Fruit fly (Drosophila melanogaster) whole organism, embryonic: ENCODE measurements around the gene BNIP3.
A peak's percentile ranks its signal among the peaks of the same experiment; 100 is the strongest.

Experiments used
- Bdp1 ChIP-seq: fragments of 200-800 bp; sonication (Bioruptor generic); optimal IDR thresholded peaks from 3 replicates; lab custom pipeline; 2016; ENCODE audit warnings: missing biosample characterization, missing genetic modification characterization
- BtbVII ChIP-seq: fragments of 200-800 bp; sonication (Bioruptor generic); optimal IDR thresholded peaks from 3 replicates; lab custom pipeline; 2017; ENCODE audit warnings: missing biosample characterization, mild to moderate bottlenecking, missing genetic modification characterization
- CG10321 ChIP-seq: fragments of 200-800 bp; sonication (Bioruptor generic); IDR thresholded peaks from 2 replicates; pipeline ENCODE4 v1.3.6; 2022; ENCODE audit warnings: missing biosample characterization, missing genetic modification characterization
- CG10431 ChIP-seq: fragments of 200-800 bp; sonication (Bioruptor generic); optimal IDR thresholded peaks from 3 replicates; lab custom pipeline; 2018; ENCODE audit warnings: missing biosample characterization, mild to moderate bottlenecking, missing genetic modification characterization
- CG12104 ChIP-seq: fragments of 200-800 bp; sonication (Bioruptor generic); optimal IDR thresholded peaks from 3 replicates; lab custom pipeline; 2016; ENCODE audit warnings: missing biosample characterization, missing genetic modification characterization
- CG12391 ChIP-seq: fragments of 200-800 bp; sonication (Bioruptor generic); optimal IDR thresholded peaks from 3 replicates; lab custom pipeline; 2018; ENCODE audit warnings: missing biosample characterization, mild to moderate bottlenecking, missing genetic modification characterization, moderate library complexity
- CG14014 ChIP-seq: fragments of 200-800 bp; sonication (Bioruptor generic); IDR thresholded peaks from 2 replicates; pipeline ENCODE4 v1.3.6; 2022; ENCODE audit warnings: missing biosample characterization, missing genetic modification characterization
- CG14710 ChIP-seq: fragments of 200-800 bp; sonication (Bioruptor generic); optimal IDR thresholded peaks from 3 replicates; lab custom pipeline; 2019; ENCODE audit warnings: missing biosample characterization, mild to moderate bottlenecking, missing genetic modification characterization, moderate library complexity
- CG15269 ChIP-seq: fragments of 200-800 bp; sonication (Bioruptor generic); optimal IDR thresholded peaks from 2 replicates; lab custom pipeline; 2018; ENCODE audit warnings: missing biosample characterization, mild to moderate bottlenecking, missing genetic modification characterization, moderate library complexity
- CG15601 ChIP-seq: fragments of 200-800 bp; sonication (Bioruptor generic); optimal IDR thresholded peaks from 3 replicates; lab custom pipeline; 2019; ENCODE audit warnings: missing biosample characterization, mild to moderate bottlenecking, missing genetic modification characterization, moderate library complexity
- CG1603 ChIP-seq: fragments of 200-800 bp; sonication (Bioruptor generic); optimal IDR thresholded peaks from 2 replicates; lab custom pipeline; 2019; ENCODE audit warnings: missing biosample characterization, mild to moderate bottlenecking, missing genetic modification characterization, moderate library complexity
- CG16813 ChIP-seq: fragments of 200-800 bp; sonication (Bioruptor generic); IDR thresholded peaks from 3 replicates; pipeline ENCODE4 v1.3.6; 2022; ENCODE audit warnings: missing biosample characterization, missing genetic modification characterization; ENCODE audit not compliant: partially characterized antibody
- CG17829 ChIP-seq: fragments of 200-800 bp; optimal IDR thresholded peaks from 2 replicates; lab custom pipeline; 2019; ENCODE audit warnings: missing biosample characterization, mild to moderate bottlenecking, missing genetic modification characterization, moderate library complexity
- CG18764 ChIP-seq: fragments of 200-800 bp; sonication (Bioruptor generic); optimal IDR thresholded peaks from 3 replicates; lab custom pipeline; 2016; ENCODE audit warnings: missing biosample characterization, missing genetic modification characterization
- CG2129 ChIP-seq: fragments of 200-800 bp; sonication (Bioruptor generic); IDR thresholded peaks from 2 replicates; pipeline ENCODE4 v1.3.6; 2022; ENCODE audit warnings: missing biosample characterization, missing genetic modification characterization; ENCODE audit not compliant: partially characterized antibody
- CG33213 ChIP-seq: fragments of 200-800 bp; sonication (Bioruptor generic); optimal IDR thresholded peaks from 3 replicates; lab custom pipeline; 2016; ENCODE audit warnings: missing biosample characterization, missing genetic modification characterization
- CG4328 ChIP-seq: fragments of 200-800 bp; sonication (Bioruptor generic); optimal IDR thresholded peaks from 3 replicates; lab custom pipeline; 2017; ENCODE audit warnings: missing biosample characterization, missing genetic modification reagents, missing genetic modification characterization
- CG8281 ChIP-seq: fragments of 200-800 bp; sonication (Bioruptor generic); optimal IDR thresholded peaks from 2 replicates; lab custom pipeline; 2018; ENCODE audit warnings: missing biosample characterization, mild to moderate bottlenecking, missing genetic modification characterization, moderate library complexity
- CoRest ChIP-seq: fragments of 200-800 bp; sonication (Bioruptor generic); optimal IDR thresholded peaks from 3 replicates; lab custom pipeline; 2018; ENCODE audit warnings: missing biosample characterization, mild to moderate bottlenecking, missing genetic modification characterization, moderate library complexity
- Dip2 ChIP-seq: fragments of 200-800 bp; sonication (Bioruptor generic); IDR thresholded peaks from 2 replicates; pipeline ENCODE4 v1.3.6; 2022; ENCODE audit warnings: missing biosample characterization, missing genetic modification characterization
- Doc2 ChIP-seq: fragments of 200-800 bp; sonication (Bioruptor generic); IDR thresholded peaks from 2 replicates; pipeline ENCODE4 v1.3.6; 2022; ENCODE audit warnings: missing biosample characterization, missing genetic modification characterization
- Drgx ChIP-seq: fragments of 200-800 bp; sonication (Bioruptor generic); IDR thresholded peaks from 2 replicates; pipeline ENCODE4 v1.3.6; 2022; ENCODE audit warnings: missing biosample characterization, missing genetic modification characterization
- H15 ChIP-seq: fragments of 200-800 bp; sonication (Bioruptor generic); IDR thresholded peaks from 3 replicates; pipeline ENCODE4 v1.3.6; 2022; ENCODE audit warnings: missing biosample characterization, missing genetic modification characterization
- Hmr ChIP-seq: fragments of 200-800 bp; sonication (Bioruptor generic); optimal IDR thresholded peaks from 3 replicates; lab custom pipeline; 2017; ENCODE audit warnings: mild to moderate bottlenecking, missing biosample characterization, missing genetic modification reagents, missing genetic modification characterization
- Hr78 ChIP-seq, 2 experiments: fragments of 200-800 bp in 1 of 2; fragments of >200 bp in 1 of 2; sonication (Bioruptor generic) in 1 of 2; optimal IDR thresholded peaks; 2 replicates each; lab custom pipeline; 2017 to 2019; ENCODE audit warnings: missing biosample characterization in 2 of 2, missing genetic modification characterization in 2 of 2, mild to moderate bottlenecking in 1 of 2, moderate library complexity in 1 of 2
- Mad ChIP-seq: fragments of 200-800 bp; sonication (Bioruptor generic); optimal IDR thresholded peaks from 2 replicates; lab custom pipeline; 2016; ENCODE audit warnings: missing biosample characterization, missing genetic modification characterization
- PHDP ChIP-seq: fragments of 200-800 bp; sonication (Bioruptor generic); optimal IDR thresholded peaks from 3 replicates; lab custom pipeline; 2018; ENCODE audit warnings: missing biosample characterization, mild to moderate bottlenecking, missing genetic modification characterization, moderate library complexity
- Rx ChIP-seq: fragments of 200-800 bp; sonication (Bioruptor generic); IDR thresholded peaks from 2 replicates; pipeline ENCODE4 v1.3.6; 2022; ENCODE audit warnings: missing biosample characterization, missing genetic modification characterization
- Ssrp ChIP-seq: fragments of 200-800 bp; sonication (Bioruptor generic); optimal IDR thresholded peaks from 2 replicates; lab custom pipeline; 2018; ENCODE audit warnings: missing biosample characterization, mild to moderate bottlenecking, missing genetic modification characterization, moderate library complexity
- TFAM ChIP-seq: fragments of 200-800 bp; sonication (Bioruptor generic); optimal IDR thresholded peaks from 2 replicates; lab custom pipeline; 2017; ENCODE audit warnings: missing biosample characterization, missing genetic modification characterization, inconsistent platforms
- Taf1 ChIP-seq: fragments of 200-800 bp; sonication (Bioruptor generic); IDR thresholded peaks from 2 replicates; pipeline ENCODE4 v1.3.6; 2022; ENCODE audit warnings: missing biosample characterization, missing genetic modification characterization
- Tbp ChIP-seq: fragments of >200 bp; optimal IDR thresholded peaks from 2 replicates; lab custom pipeline; 2018; ENCODE audit warnings: missing biosample characterization, missing genetic modification characterization
- Xbp1 ChIP-seq: fragments of 200-800 bp; sonication (Bioruptor generic); optimal IDR thresholded peaks from 3 replicates; lab custom pipeline; 2016; ENCODE audit warnings: missing biosample characterization, mild to moderate bottlenecking, missing genetic modification characterization
- abd-A ChIP-seq: fragments of 200-800 bp; sonication (Bioruptor generic); optimal IDR thresholded peaks from 3 replicates; lab custom pipeline; 2019; ENCODE audit warnings: missing biosample characterization, mild to moderate bottlenecking, missing genetic modification characterization, moderate library complexity
- ara ChIP-seq: fragments of 200-800 bp; sonication (Bioruptor generic); IDR thresholded peaks from 2 replicates; pipeline ENCODE4 v1.3.6; 2022; ENCODE audit warnings: missing biosample characterization, missing genetic modification characterization
- bcd ChIP-seq: fragments of 200-800 bp; sonication (Bioruptor generic); optimal IDR thresholded peaks from 2 replicates; lab custom pipeline; 2017; ENCODE audit warnings: missing biosample characterization, mild to moderate bottlenecking, missing genetic modification characterization
- br ChIP-seq: fragments of >200 bp; optimal IDR thresholded peaks from 2 replicates; lab custom pipeline; 2017
- croc ChIP-seq: fragments of 200-800 bp; sonication (Bioruptor generic); conservative IDR thresholded peaks from 3 replicates; pipeline ENCODE4 v1.3.6; 2022; ENCODE audit warnings: missing biosample characterization, missing genetic modification characterization
- crol ChIP-seq: fragments of 200-800 bp; sonication (Bioruptor generic); IDR thresholded peaks from 2 replicates; pipeline ENCODE4 v1.3.6; 2022; ENCODE audit warnings: missing biosample characterization, missing genetic modification characterization
- dimm ChIP-seq: fragments of 200-800 bp; sonication (Bioruptor generic); IDR thresholded peaks from 2 replicates; pipeline ENCODE4 v1.3.6; 2022; ENCODE audit warnings: missing biosample characterization, missing genetic modification characterization
- fd102C ChIP-seq: fragments of 200-800 bp; sonication (Bioruptor generic); optimal IDR thresholded peaks from 2 replicates; lab custom pipeline; 2018; ENCODE audit warnings: missing biosample characterization, mild to moderate bottlenecking, missing genetic modification characterization, moderate library complexity
- fd3F ChIP-seq: fragments of 200-800 bp; sonication (Bioruptor generic); optimal IDR thresholded peaks from 2 replicates; lab custom pipeline; 2018; ENCODE audit warnings: missing biosample characterization, mild to moderate bottlenecking, missing genetic modification characterization, moderate library complexity
- gem ChIP-seq: fragments of 200-800 bp; sonication (Bioruptor generic); optimal IDR thresholded peaks from 2 replicates; lab custom pipeline; 2019; ENCODE audit warnings: missing biosample characterization, mild to moderate bottlenecking, missing genetic modification characterization, moderate library complexity
- lab ChIP-seq: fragments of 200-800 bp; sonication (Bioruptor generic); optimal IDR thresholded peaks from 3 replicates; lab custom pipeline; 2017; ENCODE audit warnings: missing biosample characterization, missing genetic modification characterization, mild to moderate bottlenecking, moderate library complexity, missing genetic modification reagents
- mirr ChIP-seq: fragments of 200-800 bp; sonication (Bioruptor generic); optimal IDR thresholded peaks from 3 replicates; lab custom pipeline; 2018; ENCODE audit warnings: missing biosample characterization, mild to moderate bottlenecking, missing genetic modification characterization
- nerfin-2 ChIP-seq: fragments of 200-800 bp; sonication (Bioruptor generic); IDR thresholded peaks from 2 replicates; pipeline ENCODE4 v1.3.6; 2022; ENCODE audit warnings: missing biosample characterization, missing genetic modification characterization; ENCODE audit not compliant: partially characterized antibody
- pros ChIP-seq: fragments of 200-800 bp; sonication (Bioruptor generic); optimal IDR thresholded peaks from 3 replicates; lab custom pipeline; 2019; ENCODE audit warnings: missing biosample characterization, mild to moderate bottlenecking, missing genetic modification characterization, moderate library complexity
- stc ChIP-seq: fragments of 200-800 bp; sonication (Bioruptor generic); IDR thresholded peaks from 2 replicates; pipeline ENCODE4 v1.3.6; 2022; ENCODE audit warnings: missing biosample characterization, missing genetic modification characterization
- trem ChIP-seq: fragments of 200-800 bp; optimal IDR thresholded peaks from 3 replicates; lab custom pipeline; 2019; ENCODE audit warnings: missing biosample characterization, mild to moderate bottlenecking, missing genetic modification characterization, moderate library complexity
- tup ChIP-seq: fragments of 200-800 bp; sonication (Bioruptor generic); optimal IDR thresholded peaks from 2 replicates; lab custom pipeline; 2016; ENCODE audit warnings: missing biosample characterization, mild to moderate bottlenecking, missing genetic modification characterization, moderate library complexity

The BNIP3 gene

dm6 chr3L:20470991-20471498 lies 48.1 kb downstream of the BNIP3 start (continued):
- TF ChIP-seq CG17829 (tag; lab: Kevin White, UChicago) (peak; percentile 48), bcd (GFP tag; lab: Kevin White, UChicago) (peak; percentile 29), croc (GFP tag; lab: Robert Waterston, UW) (peak; percentile 13; the same call in 1 of the 3 replicates), Rx (GFP tag; lab: Robert Waterston, UW) (peak; percentile 41; the same call in 1 of the 2 replicates), nerfin-2 (no peak), Tbp (no peak), CG2129 (GFP tag; lab: Robert Waterston, UW) (no peak), abd-A (tag; lab: Kevin White, UChicago) (no peak), dimm (GFP tag; lab: Robert Waterston, UW) (no peak), Hmr (GFP tag; lab: Kevin White, UChicago) (peak; percentile 42), CG15601 (no peak), BtbVII (GFP tag; lab: Kevin White, UChicago) (peak; percentile 58), PHDP (tag; lab: Kevin White, UChicago) (peak; percentile 51), br (no peak), fd3F (GFP tag; lab: Kevin White, UChicago) (no peak), Ssrp (tag; lab: Kevin White, UChicago) (peak; percentile 19), CG10431 (GFP tag; lab: Kevin White, UChicago) (no peak), tup (GFP tag; lab: Kevin White, UChicago) (no peak), mirr (GFP tag; lab: Kevin White, UChicago) (peak; percentile 48), Drgx (GFP tag; lab: Robert Waterston, UW) (peak; percentile 72), CG16813 (GFP tag; lab: Robert Waterston, UW) (no peak), ara (peak; percentile 51; the same call in 1 of the 2 replicates), fd102C (GFP tag; lab: Kevin White, UChicago) (no peak), CG10321 (GFP tag; lab: Robert Waterston, UW) (0 out of 2 replicates have a peak, but pooled peaks have one; percentile 19), crol (GFP tag; lab: Robert Waterston, UW) (no peak), H15 (no peak), lab (peak; percentile 76), pros (GFP tag; lab: Kevin White, UChicago) (no peak), CG18764 (peak; percentile 17), Dip2 (no peak), Bdp1 (GFP tag; lab: Kevin White, UChicago) (no peak), Xbp1 (GFP tag; lab: Kevin White, UChicago) (peak; percentile 54), Hr78 (GFP tag; optimal IDR thresholded peaks at IDR 0.05; lab: Kevin White, UChicago) (no peak), CG8281 (tag; lab: Kevin White, UChicago) (peak; percentile 19), CG15269 (tag; lab: Kevin White, UChicago) (peak; percentile 56), CG12391 (tag; lab: Kevin White, UChicago) (peak; percentile 35), gem (tag; lab: Kevin White, UChicago) (peak; percentile 58), CG1603 (tag; lab: Kevin White, UChicago) (peak; percentile 67), CG14710 (tag; lab: Kevin White, UChicago) (peak; percentile 32), CG4328 (peak; percentile 18), Mad (GFP tag; lab: Kevin White, UChicago) (peak; percentile 13), CG14014 (GFP tag; lab: Robert Waterston, UW) (peak; percentile 58; the same call in 1 of the 2 replicates), Doc2 (GFP tag; lab: Robert Waterston, UW) (no peak), TFAM (GFP tag; lab: Kevin White, UChicago) (no peak), stc (peak; percentile 60), Taf1 (GFP tag; lab: Robert Waterston, UW) (no peak), CG12104 (GFP tag; lab: Kevin White, UChicago) (peak; percentile 49), CoRest (peak; percentile 0), CG33213 (GFP tag; lab: Kevin White, UChicago) (no peak), trem (tag; lab: Kevin White, UChicago) (no peak)
